Worm (Caenorhabditis elegans): Measurements from ENCODE around the gene zchc-1A.

ce11 chrX:5213032-5213431, 38.9 kb downstream of the zchc-1A start:
- TF ChIP-seq ceh-36 (tag; optimal IDR thresholded peaks at IDR 0.05) (no peak), sea-1 (GFP tag; conservative IDR thresholded peaks at IDR 0.05) (no peak), ama-1 (optimal IDR thresholded peaks at IDR 0.05) (no peak), hmg-4 (GFP tag; optimal IDR thresholded peaks at IDR 0.05) (no peak), aly-1 (tag; optimal IDR thresholded peaks at IDR 0.05) (no peak), hmbx-1 (tag; optimal IDR thresholded peaks at IDR 0.05) (no peak), F13C5.2 (tag; optimal IDR thresholded peaks at IDR 0.05) (no peak), ets-7 (tag; optimal IDR thresholded peaks at IDR 0.05) (no peak), B0310.2 (tag; optimal IDR thresholded peaks at IDR 0.05) (no peak)
